Worm (Caenorhabditis elegans): Measurements from ENCODE around the gene rab-14.

The rab-14 gene

ce11 chrX:15593366-15593765 is 13.1 kb downstream of the rab-14 start:
- no peak for TF ChIP-seq ZK546.5 (tag; optimal IDR thresholded peaks at IDR 0.05)
- no peak for TF ChIP-seq pha-4 (tag; optimal IDR thresholded peaks at IDR 0.05)
- no peak for TF ChIP-seq nhr-43 (tag; optimal IDR thresholded peaks at IDR 0.05; ENCODE audit: poor library complexity, severe bottlenecking)
- TF ChIP-seq ceh-82 (tag; optimal IDR thresholded peaks at IDR 0.05): no peak
- TF ChIP-seq hmg-11 (tag; optimal IDR thresholded peaks at IDR 0.05): no peak
- no peak for TF ChIP-seq nhr-77 (tag; optimal IDR thresholded peaks at IDR 0.05)
- TF ChIP-seq nhr-23 (tag; optimal IDR thresholded peaks at IDR 0.05): no peak
- TF ChIP-seq pqm-1 (tag; optimal IDR thresholded peaks at IDR 0.05): no peak
- no peak for TF ChIP-seq fkh-10 (GFP tag; optimal IDR thresholded peaks at IDR 0.05)
- TF ChIP-seq egl-5 (tag; optimal IDR thresholded peaks at IDR 0.05): no peak
- TF ChIP-seq elt-2 (tag; optimal IDR thresholded peaks at IDR 0.05): no peak

ce11 chrX:15591068-15591467 is 15.4 kb downstream of the rab-14 start, which contains the start of gene usp-33:
usp-33 (plus strand) TSS chrX:15591368.
- TF ChIP-seq ztf-4 (tag; optimal IDR thresholded peaks at IDR 0.05) (no peak), snpc-4 (tag; optimal IDR thresholded peaks at IDR 0.05) (no peak), pqm-1 (tag; optimal IDR thresholded peaks at IDR 0.05) (no peak), mdl-1 (tag; optimal IDR thresholded peaks at IDR 0.05) (no peak), aly-2 (tag; optimal IDR thresholded peaks at IDR 0.05) (no peak), ceh-82 (tag; optimal IDR thresholded peaks at IDR 0.05) (no peak), nhr-25 (tag; optimal IDR thresholded peaks at IDR 0.05) (no peak), skn-1 (tag; optimal IDR thresholded peaks at IDR 0.05) (no peak), egl-27 (tag; optimal IDR thresholded peaks at IDR 0.05) (no peak), egl-5 (tag; optimal IDR thresholded peaks at IDR 0.05) (no peak), ceh-9 (tag; optimal IDR thresholded peaks at IDR 0.05) (no peak), nhr-76 (tag; optimal IDR thresholded peaks at IDR 0.05) (no peak), fos-1 (tag; optimal IDR thresholded peaks at IDR 0.05) (no peak), fkh-10 (GFP tag; optimal IDR thresholded peaks at IDR 0.05) (no peak), daf-12 (tag; optimal IDR thresholded peaks at IDR 0.05) (no peak), ceh-16 (tag; optimal IDR thresholded peaks at IDR 0.05) (no peak), nhr-28 (tag; optimal IDR thresholded peaks at IDR 0.05) (no peak)

- no peak for TF ChIP-seq nhr-237 (tag; optimal IDR thresholded peaks at IDR 0.05)
- TF ChIP-seq nhr-25 (tag; optimal IDR thresholded peaks at IDR 0.05): peak; percentile 9
- TF ChIP-seq hmg-11 (tag; optimal IDR thresholded peaks at IDR 0.05): peak; percentile 28
- TF ChIP-seq nfya-1 (tag; optimal IDR thresholded peaks at IDR 0.05; ENCODE audit: insufficient read depth): peak; percentile 42
- peak; percentile 74 for TF ChIP-seq pha-4 (tag; optimal IDR thresholded peaks at IDR 0.05)
Observed at ce11 chrX:15590347-15590928, 16.0 kb downstream of the rab-14 start, which contains the start of gene gas-1. gas-1 (minus strand) TSS chrX:15590397.

DNA sequence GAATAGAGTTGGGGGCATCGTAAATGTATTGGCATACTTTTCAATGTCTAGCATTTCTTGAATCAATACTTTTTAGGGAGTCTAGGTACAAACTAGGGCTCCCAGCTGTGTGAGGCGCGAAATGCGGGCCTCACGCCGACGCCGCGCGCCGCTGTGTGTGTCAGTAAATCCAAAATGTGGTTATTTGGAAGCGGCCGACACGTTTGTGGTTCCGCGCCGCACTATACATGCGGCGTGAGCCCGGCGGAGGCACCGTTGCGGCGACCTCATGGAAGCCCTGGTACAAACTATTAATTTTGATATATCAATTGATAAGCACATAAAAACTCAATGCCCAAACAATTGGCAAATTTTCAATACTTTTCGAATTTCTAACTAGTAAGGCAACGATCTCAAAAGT is 20.2 kb downstream of the rab-14 start:
- no peak for TF ChIP-seq jun-1 (tag; optimal IDR thresholded peaks at IDR 0.05)
- TF ChIP-seq snpc-4 (tag; optimal IDR thresholded peaks at IDR 0.05): peak; percentile 4

DNA sequence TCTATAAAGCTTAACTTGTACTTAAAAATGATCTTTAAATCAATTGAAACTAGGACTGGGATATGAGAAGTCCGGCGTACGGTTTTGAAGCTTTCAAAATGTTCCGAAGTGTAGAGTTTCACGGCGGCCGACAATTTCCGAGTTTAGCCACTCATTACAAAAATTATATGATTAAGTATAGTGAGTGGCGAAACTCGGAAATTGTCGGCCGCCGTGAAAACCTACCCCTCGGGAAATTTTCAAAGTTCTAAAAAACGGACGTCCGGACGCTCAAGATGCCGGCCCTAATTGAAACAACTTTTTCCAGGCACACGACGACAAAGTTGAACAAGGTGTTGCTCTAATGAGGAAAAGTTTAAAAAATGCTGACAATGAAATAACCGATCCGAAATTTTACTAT is 21.3 kb downstream of the rab-14 start:
- TF ChIP-seq aly-2 (tag; optimal IDR thresholded peaks at IDR 0.05) (no peak), unc-62 (GFP tag; optimal IDR thresholded peaks at IDR 0.05) (no peak), pha-4 (tag; optimal IDR thresholded peaks at IDR 0.05) (no peak), lin-39 (tag; optimal IDR thresholded peaks at IDR 0.05) (no peak), ceh-82 (tag; optimal IDR thresholded peaks at IDR 0.05) (no peak), nhr-11 (tag; optimal IDR thresholded peaks at IDR 0.05) (no peak), ztf-11 (tag; optimal IDR thresholded peaks at IDR 0.05) (no peak), ZK546.5 (tag; optimal IDR thresholded peaks at IDR 0.05) (no peak), nhr-76 (tag; optimal IDR thresholded peaks at IDR 0.05) (no peak), fos-1 (tag; optimal IDR thresholded peaks at IDR 0.05) (no peak), elt-2 (tag; optimal IDR thresholded peaks at IDR 0.05) (no peak), eor-1 (tag; optimal IDR thresholded peaks at IDR 0.05) (no peak), nhr-23 (tag; optimal IDR thresholded peaks at IDR 0.05) (no peak), sea-2 (GFP tag; optimal IDR thresholded peaks at IDR 0.05) (no peak), mdl-1 (tag; optimal IDR thresholded peaks at IDR 0.05) (no peak), nfya-1 (tag; optimal IDR thresholded peaks at IDR 0.05; ENCODE audit: insufficient read depth) (no peak), ceh-28 (tag; optimal IDR thresholded peaks at IDR 0.05) (no peak)
